Worm (Caenorhabditis elegans): ENCODE measurements around the gene mec-9.

ce11 chrV:9922481-9922880 lies 7.6 kb upstream of the mec-9 start, which contains the start of gene C50H2.7:
- TF ChIP-seq nhr-28 (tag; optimal IDR thresholded peaks at IDR 0.05), result no peak
- no peak for TF ChIP-seq ces-1 (GFP tag; optimal IDR thresholded peaks at IDR 0.05)
- TF ChIP-seq lin-13 (tag; optimal IDR thresholded peaks at IDR 0.05), result no peak
- TF ChIP-seq nhr-76 (tag; optimal IDR thresholded peaks at IDR 0.05), result no peak
- no peak for TF ChIP-seq elt-3 (tag; optimal IDR thresholded peaks at IDR 0.05)
- TF ChIP-seq elt-1 (tag; optimal IDR thresholded peaks at IDR 0.05; ENCODE audit: borderline replicate concordance, insufficient read depth), result no peak
- no peak for TF ChIP-seq blmp-1 (tag; optimal IDR thresholded peaks at IDR 0.05)
- TF ChIP-seq snpc-4 (tag; optimal IDR thresholded peaks at IDR 0.05), result no peak
- TF ChIP-seq ceh-43 (GFP tag; optimal IDR thresholded peaks at IDR 0.05), result no peak
